Fruit fly (Drosophila melanogaster): ENCODE measurements around the gene CG7560.

DNA sequence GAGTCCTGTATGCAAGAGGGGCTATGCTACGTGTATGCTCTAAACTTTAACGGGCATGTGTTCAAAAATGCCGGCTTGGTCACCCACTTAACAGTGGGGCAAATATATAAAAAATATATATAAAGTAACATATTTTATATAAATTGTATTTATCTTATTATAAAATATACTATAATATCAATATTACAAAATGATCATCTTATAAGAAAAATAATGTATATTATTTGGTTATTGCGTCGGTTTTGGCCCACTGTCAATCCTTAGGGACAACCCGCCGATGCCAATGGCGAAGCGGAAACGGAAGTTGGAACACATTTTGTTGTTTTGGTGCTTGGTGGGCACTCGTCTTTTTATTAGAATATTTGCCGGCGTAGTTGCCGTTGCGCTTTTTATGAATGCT lies 25.6 kb downstream of the CG7560 start:
- TF ChIP-seq Sin3A (optimal IDR thresholded peaks at IDR 0.05) (no peak), h (optimal IDR thresholded peaks at IDR 0.05) (no peak), Myc (optimal IDR thresholded peaks at IDR 0.05) (no peak), ttk (optimal IDR thresholded peaks at IDR 0.05) (no peak), insv (optimal IDR thresholded peaks at IDR 0.05) (no peak), psq (optimal IDR thresholded peaks at IDR 0.05) (no peak)
